Worm (Caenorhabditis elegans) whole organism, L1 larva: ENCODE data around the gene syf-2.

Experiments
- C16A3.4 ChIP-seq: fragments of 150-350 bp; optimal IDR thresholded peaks from 2 replicates; lab custom pipeline; 2014; ENCODE audit warnings: missing biosample characterization, missing genetic modification characterization
- C34B4.2 ChIP-seq: sonication (generic microtip); optimal IDR thresholded peaks from 2 replicates; lab custom pipeline; 2017; ENCODE audit warnings: mild to moderate bottlenecking, missing genetic modification characterization, missing compliant biosample characterization
- aha-1 ChIP-seq: fragments of 150-350 bp; optimal IDR thresholded peaks from 2 replicates; lab custom pipeline; 2014; ENCODE audit warnings: missing biosample characterization, missing genetic modification characterization
- blmp-1 ChIP-seq: fragments of 150-350 bp; optimal IDR thresholded peaks from 2 replicates; lab custom pipeline; 2014; ENCODE audit warnings: missing biosample characterization, missing genetic modification characterization
- ceh-63 ChIP-seq: fragments of 200-800 bp; sonication (Bioruptor generic); optimal IDR thresholded peaks from 2 replicates; lab custom pipeline; 2018; ENCODE audit warnings: mild to moderate bottlenecking, missing genetic modification characterization, missing compliant biosample characterization
- ceh-82 ChIP-seq, 3 experiments: fragments of 150-350 bp in 1 of 3; sonication (generic microtip) in 2 of 3; optimal IDR thresholded peaks; 2 replicates each; lab custom pipeline; 2014 to 2017; ENCODE audit warnings: missing biosample characterization in 3 of 3, missing genetic modification characterization in 3 of 3
- ceh-88 ChIP-seq: fragments of 200-800 bp; sonication (Bioruptor generic); IDR thresholded peaks from 2 replicates; pipeline ENCODE4 v1.3.6; 2022; ENCODE audit warnings: missing genetic modification characterization, missing compliant biosample characterization
- ces-1 ChIP-seq: fragments of 150-350 bp; optimal IDR thresholded peaks from 2 replicates; lab custom pipeline; 2014; ENCODE audit warnings: missing biosample characterization, missing genetic modification reagents, missing genetic modification characterization
- egl-13 ChIP-seq: sonication (generic microtip); optimal IDR thresholded peaks from 2 replicates; lab custom pipeline; 2016; ENCODE audit warnings: missing genotype, missing genetic modification reagents, missing genetic modification characterization, missing compliant biosample characterization
- elt-2 ChIP-seq: sonication (generic microtip); optimal IDR thresholded peaks from 2 replicates; lab custom pipeline; 2016; ENCODE audit warnings: missing genetic modification characterization, mild to moderate bottlenecking, inconsistent platforms, missing compliant biosample characterization, missing genetic modification reagents
- elt-3 ChIP-seq, 6 experiments: fragments of 150-350 bp in 1 of 6; sonication (generic microtip); optimal IDR thresholded peaks; 2 replicates each; lab custom pipeline; 2017 to 2018; ENCODE audit warnings: missing biosample characterization in 6 of 6, missing genetic modification characterization in 6 of 6, inconsistent platforms in 1 of 6
- ets-5 ChIP-seq: fragments of 200-800 bp; sonication (Bioruptor generic); IDR thresholded peaks from 2 replicates; pipeline ENCODE4 v1.3.6; 2022; ENCODE audit warnings: missing genetic modification characterization, missing compliant biosample characterization
- fkh-4 ChIP-seq: sonication (generic microtip); optimal IDR thresholded peaks from 2 replicates; lab custom pipeline; 2016; ENCODE audit warnings: missing compliant biosample characterization, missing genetic modification characterization, borderline replicate concordance
- grh-1 ChIP-seq: fragments of 200-800 bp; sonication (Bioruptor generic); IDR thresholded peaks from 2 replicates; pipeline ENCODE4 v1.3.6; 2022; ENCODE audit warnings: missing genetic modification reagents, missing genetic modification characterization, missing compliant biosample characterization
- hlh-17 ChIP-seq: fragments of 200-800 bp; sonication (Bioruptor generic); optimal IDR thresholded peaks from 2 replicates; lab custom pipeline; 2018; ENCODE audit warnings: missing genetic modification characterization, mild to moderate bottlenecking, missing compliant biosample characterization, moderate library complexity, borderline replicate concordance
- hlh-4 ChIP-seq: sonication (generic microtip); optimal IDR thresholded peaks from 2 replicates; lab custom pipeline; 2016; ENCODE audit warnings: mild to moderate bottlenecking, missing genetic modification characterization, missing compliant biosample characterization
- irx-1 ChIP-seq: sonication (generic microtip); optimal IDR thresholded peaks from 2 replicates; lab custom pipeline; 2016; ENCODE audit warnings: missing genetic modification characterization, missing compliant biosample characterization
- isw-1 ChIP-seq: fragments of 200-800 bp; sonication (Bioruptor generic); IDR thresholded peaks from 2 replicates; pipeline ENCODE4 v1.3.6; 2022; ENCODE audit warnings: missing genetic modification characterization, missing compliant biosample characterization
- lin-14 ChIP-seq: fragments of 200-800 bp; sonication (Bioruptor generic); optimal IDR thresholded peaks from 2 replicates; lab custom pipeline; 2018; ENCODE audit warnings: mild to moderate bottlenecking, missing genetic modification characterization, moderate library complexity, missing compliant biosample characterization
- lin-35 ChIP-seq, 2 experiments: fragments of 150-350 bp; optimal IDR thresholded peaks; 2 replicates each; lab custom pipeline; 2014; ENCODE audit warnings: missing biosample characterization in 2 of 2, missing genetic modification characterization in 2 of 2, missing genetic modification reagents in 2 of 2
- lin-39 ChIP-seq: fragments of 150-350 bp; optimal IDR thresholded peaks from 2 replicates; lab custom pipeline; 2014; ENCODE audit warnings: missing biosample characterization, missing genetic modification reagents, missing genetic modification characterization
- lir-3 ChIP-seq: sonication (generic microtip); optimal IDR thresholded peaks from 2 replicates; lab custom pipeline; 2016; ENCODE audit warnings: mild to moderate bottlenecking, missing genetic modification characterization, moderate library complexity, missing compliant biosample characterization; ENCODE audit not compliant: poor library complexity
- mab-9 ChIP-seq: fragments of 200-800 bp; sonication (Bioruptor generic); IDR thresholded peaks from 2 replicates; pipeline ENCODE4 v1.3.6; 2022; ENCODE audit warnings: missing genetic modification reagents, missing genetic modification characterization, missing compliant biosample characterization
- mdl-1 ChIP-seq, 2 experiments: fragments of 150-350 bp; optimal IDR thresholded peaks; 2 replicates each; lab custom pipeline; 2014 to 2017; ENCODE audit warnings: missing biosample characterization in 2 of 2, missing genetic modification characterization in 2 of 2, inconsistent platforms in 1 of 2
- mep-1 ChIP-seq: fragments of 150-350 bp; optimal IDR thresholded peaks from 2 replicates; lab custom pipeline; 2014; ENCODE audit warnings: missing biosample characterization, missing genetic modification characterization
- nhr-11 ChIP-seq: fragments of 150-350 bp; optimal IDR thresholded peaks from 2 replicates; lab custom pipeline; 2014; ENCODE audit warnings: missing biosample characterization, missing genetic modification characterization
- nhr-20 ChIP-seq: sonication (generic microtip); optimal IDR thresholded peaks from 2 replicates; lab custom pipeline; 2016; ENCODE audit warnings: mild to moderate bottlenecking, missing genetic modification characterization, missing compliant biosample characterization
- nhr-28 ChIP-seq: fragments of 150-350 bp; optimal IDR thresholded peaks from 2 replicates; lab custom pipeline; 2014; ENCODE audit warnings: missing biosample characterization, missing genetic modification characterization
- nhr-47 ChIP-seq: sonication (generic microtip); optimal IDR thresholded peaks from 2 replicates; lab custom pipeline; 2016; ENCODE audit warnings: mild to moderate bottlenecking, missing genetic modification characterization, moderate library complexity, missing compliant biosample characterization
- nhr-71 ChIP-seq: sonication (generic microtip); optimal IDR thresholded peaks from 2 replicates; lab custom pipeline; 2016; ENCODE audit warnings: mild to moderate bottlenecking, missing genetic modification characterization, moderate library complexity, missing compliant biosample characterization
- nhr-77 ChIP-seq: fragments of 150-350 bp; optimal IDR thresholded peaks from 2 replicates; lab custom pipeline; 2014; ENCODE audit warnings: missing biosample characterization, missing genetic modification characterization
- nhr-85 ChIP-seq: sonication (generic microtip); peaks from one replicate; lab custom pipeline; 2016; ENCODE audit warnings: missing genetic modification characterization, inconsistent platforms, missing compliant biosample characterization
- nhr-90 ChIP-seq: sonication (generic microtip); optimal IDR thresholded peaks from 2 replicates; lab custom pipeline; 2016; ENCODE audit warnings: mild to moderate bottlenecking, missing genetic modification characterization, missing compliant biosample characterization; ENCODE audit not compliant: poor library complexity
- pag-3 ChIP-seq: sonication (generic microtip); optimal IDR thresholded peaks from 2 replicates; lab custom pipeline; 2017; ENCODE audit warnings: missing genetic modification characterization, mild to moderate bottlenecking, missing compliant biosample characterization, antibody characterized with exemption, borderline replicate concordance; ENCODE audit not compliant: insufficient read depth
- pqm-1 ChIP-seq: sonication (generic microtip); optimal IDR thresholded peaks from 3 replicates; lab custom pipeline; 2017; ENCODE audit warnings: missing biosample characterization, missing genetic modification characterization
- rnt-1 ChIP-seq: sonication (generic microtip); optimal IDR thresholded peaks from 2 replicates; lab custom pipeline; 2016; ENCODE audit warnings: mild to moderate bottlenecking, missing genetic modification characterization, moderate library complexity, missing compliant biosample characterization
- snu-23 ChIP-seq: sonication (generic microtip); optimal IDR thresholded peaks from 2 replicates; lab custom pipeline; 2016; ENCODE audit warnings: missing genetic modification characterization, missing compliant biosample characterization
- tbx-2 ChIP-seq: sonication (generic microtip); optimal IDR thresholded peaks from 2 replicates; lab custom pipeline; 2016; ENCODE audit warnings: missing genetic modification characterization, missing compliant biosample characterization
- tlp-1 ChIP-seq: fragments of 150-350 bp; optimal IDR thresholded peaks from 2 replicates; lab custom pipeline; 2014; ENCODE audit warnings: missing biosample characterization, missing genetic modification characterization
- unc-130 ChIP-seq: fragments of 150-350 bp; optimal IDR thresholded peaks from 2 replicates; lab custom pipeline; 2017; ENCODE audit warnings: missing biosample characterization, missing genetic modification characterization, inconsistent platforms
- unc-30 ChIP-seq: sonication (generic microtip); optimal IDR thresholded peaks from 2 replicates; lab custom pipeline; 2017; ENCODE audit warnings: missing biosample characterization, missing genetic modification characterization
- unc-86 ChIP-seq: sonication (generic microtip); optimal IDR thresholded peaks from 2 replicates; lab custom pipeline; 2016; ENCODE audit warnings: missing genetic modification characterization, missing compliant biosample characterization
- xbp-1 ChIP-seq: sonication (generic microtip); optimal IDR thresholded peaks from 2 replicates; lab custom pipeline; 2016; ENCODE audit warnings: missing genetic modification characterization, missing compliant biosample characterization
- zip-4 ChIP-seq: fragments of 200-800 bp; sonication (Bioruptor generic); optimal IDR thresholded peaks from 2 replicates; lab custom pipeline; 2018; ENCODE audit warnings: mild to moderate bottlenecking, missing genetic modification characterization, moderate library complexity, missing compliant biosample characterization
- ztf-11 ChIP-seq, 2 experiments: sonication (generic microtip); optimal IDR thresholded peaks; 2 replicates each; lab custom pipeline; 2016 to 2017; ENCODE audit warnings: missing genetic modification characterization in 2 of 2, missing biosample characterization in 1 of 2, missing compliant biosample characterization in 1 of 2
- ztf-4 ChIP-seq: fragments of 150-350 bp; optimal IDR thresholded peaks from 2 replicates; lab custom pipeline; 2014; ENCODE audit warnings: missing biosample characterization, missing genetic modification characterization

The syf-2 gene

ce11 chrIII:7116615-7117252, 45.2 kb downstream of the syf-2 start (continued):
- TF ChIP-seq fkh-4 (tag; lab: Kevin White, UChicago) (no peak), elt-2 (tag; lab: Kevin White, UChicago) (peak; percentile 26), lin-35 (GFP tag; optimal IDR thresholded peaks at IDR 0.05; lab: Kevin White, UChicago) (peak; percentile 44 to 73), lir-3 (tag; lab: Kevin White, UChicago) (peak; percentile 60), C34B4.2 (tag; lab: Kevin White, UChicago) (no peak), rnt-1 (peak; percentile 63), unc-86 (tag; lab: Kevin White, UChicago) (no peak), pqm-1 (tag; lab: Kevin White, UChicago) (no peak), nhr-20 (tag; lab: Kevin White, UChicago) (peak; percentile 88), nhr-47 (tag; lab: Kevin White, UChicago) (peak; percentile 75), isw-1 (GFP tag; lab: Robert Waterston, UW) (no peak), lin-14 (GFP tag; lab: Kevin White, UChicago) (peak; percentile 90), ztf-4 (peak; percentile 43), aha-1 (tag; lab: Kevin White, UChicago) (no peak), unc-30 (no peak), lin-39 (tag; lab: Kevin White, UChicago) (peak; percentile 51), pag-3 (tag; lab: Kevin White, UChicago) (no peak), hlh-4 (tag; lab: Kevin White, UChicago) (no peak), nhr-90 (tag; lab: Kevin White, UChicago) (peak; percentile 63), irx-1 (peak; percentile 12), nhr-71 (tag; lab: Kevin White, UChicago) (peak; percentile 91), C16A3.4 (tag; lab: Kevin White, UChicago) (peak; percentile 72), nhr-11 (peak; percentile 55), snu-23 (peak; percentile 88), tbx-2 (peak; percentile 55), mdl-1 (tag; optimal IDR thresholded peaks at IDR 0.05; lab: Kevin White, UChicago) (peak in 1 of 2 experiments; percentile 66), zip-4 (GFP tag; lab: Kevin White, UChicago) (no peak), nhr-77 (peak; percentile 74), xbp-1 (tag; lab: Kevin White, UChicago) (peak; percentile 50), mab-9 (GFP tag; lab: Robert Waterston, UW) (no peak), blmp-1 (peak; percentile 78), elt-3 (tag; optimal IDR thresholded peaks at IDR 0.05; lab: Kevin White, UChicago) (peak in 3 of 6 experiments; percentile 12 to 40 (median 14)), nhr-85 (peak; percentile 95), nhr-28 (no peak), grh-1 (GFP tag; lab: Robert Waterston, UW) (no peak), ets-5 (no peak), egl-13 (peak; percentile 2), mep-1 (tag; lab: Kevin White, UChicago) (peak; percentile 77), ces-1 (no peak), tlp-1 (tag; lab: Kevin White, UChicago) (no peak), ceh-88 (no peak), ceh-63 (GFP tag; lab: Kevin White, UChicago) (no peak), ztf-11 (tag; optimal IDR thresholded peaks at IDR 0.05; lab: Kevin White, UChicago) (no peak), unc-130 (tag; lab: Kevin White, UChicago) (no peak), hlh-17 (GFP tag; lab: Kevin White, UChicago) (no peak), ceh-82 (tag; optimal IDR thresholded peaks at IDR 0.05; lab: Kevin White, UChicago) (peak; percentile 50 to 64 (median 59))
- TF ChIP-seq, all 84 proteins: peak for 42
